Fruit fly (Drosophila melanogaster): ENCODE results near the gene Coq4.

Gene Coq4

DNA sequence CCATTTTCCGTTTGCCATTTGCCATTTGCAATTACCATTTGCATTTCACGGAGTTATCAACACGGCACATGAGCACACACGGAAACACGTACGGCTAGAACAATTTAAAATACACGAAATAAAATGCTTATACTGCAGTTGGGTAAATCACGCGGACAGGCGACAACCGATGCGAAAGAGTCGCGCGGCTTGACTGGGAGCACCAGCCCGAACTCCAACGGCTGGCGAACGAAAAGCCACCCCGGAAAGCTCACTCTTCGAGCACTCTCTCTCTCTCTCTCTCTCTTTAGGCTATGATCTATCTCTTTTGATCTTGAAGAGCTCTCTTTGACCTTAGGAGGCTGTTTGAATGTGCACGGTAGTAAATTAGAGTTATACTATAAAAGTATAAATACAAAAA, 12.1 kb downstream of the Coq4 start, which contains the start of gene blot (continued):
- peak; percentile 52 for TF ChIP-seq nom (GFP tag; optimal IDR thresholded peaks at IDR 0.05)
- TF ChIP-seq br (optimal IDR thresholded peaks at IDR 0.05) = no peak
- TF ChIP-seq CG1233 (GFP tag; optimal IDR thresholded peaks at IDR 0.05) = no peak
- peak; percentile 47 for TF ChIP-seq yki (optimal IDR thresholded peaks at IDR 0.05)
- 0 out of 3 replicates have a peak, but pooled peaks have one; percentile 34 for TF ChIP-seq z (GFP tag; IDR thresholded peaks at IDR 0.05)
- TF ChIP-seq CG12071 (GFP tag; optimal IDR thresholded peaks at IDR 0.05) = peak; percentile 5
- TF ChIP-seq CG11723 (GFP tag; optimal IDR thresholded peaks at IDR 0.05) = no peak
- TF ChIP-seq her (GFP tag; optimal IDR thresholded peaks at IDR 0.05) = no peak
- no peak for TF ChIP-seq mam (GFP tag; optimal IDR thresholded peaks at IDR 0.05)
- no peak for TF ChIP-seq so (GFP tag; IDR thresholded peaks at IDR 0.05)
- no peak for TF ChIP-seq CG13775 (GFP tag; optimal IDR thresholded peaks at IDR 0.05)
- peak; percentile 11 for TF ChIP-seq CG5180 (GFP tag; optimal IDR thresholded peaks at IDR 0.05)
- no peak for TF ChIP-seq abd-A (tag; optimal IDR thresholded peaks at IDR 0.05)
- no peak for TF ChIP-seq CG13894 (tag; optimal IDR thresholded peaks at IDR 0.05)
- TF ChIP-seq unc-4 (GFP tag; IDR thresholded peaks at IDR 0.05; ENCODE audit: partially characterized antibody) = peak; percentile 36; the same call in 1 of the 2 replicates
- TF ChIP-seq wek (GFP tag; optimal IDR thresholded peaks at IDR 0.05) = no peak
- no peak for TF ChIP-seq lola (GFP tag; optimal IDR thresholded peaks at IDR 0.05)
- peak; percentile 11; the same call in 1 of the 2 replicates for TF ChIP-seq seq (GFP tag; IDR thresholded peaks at IDR 0.05)
- TF ChIP-seq HmgZ (tag; optimal IDR thresholded peaks at IDR 0.05) = no peak
- no peak for TF ChIP-seq H2.0 (GFP tag; IDR thresholded peaks at IDR 0.05)
- TF ChIP-seq scrt (GFP tag; optimal IDR thresholded peaks at IDR 0.05) = no peak
- TF ChIP-seq vvl (GFP tag; IDR thresholded peaks at IDR 0.05) = peak; percentile 68
- TF ChIP-seq CG7357 (GFP tag; IDR thresholded peaks at IDR 0.05) = no peak
- TF ChIP-seq CG2202 (tag; optimal IDR thresholded peaks at IDR 0.05) = no peak
- TF ChIP-seq tup (GFP tag; optimal IDR thresholded peaks at IDR 0.05) = no peak
- TF ChIP-seq Drgx (GFP tag; IDR thresholded peaks at IDR 0.05) = peak; percentile 16; the same call in 1 of the 2 replicates
- TF ChIP-seq inv (GFP tag; IDR thresholded peaks at IDR 0.05; ENCODE audit: partially characterized antibody) = no peak
- no peak for TF ChIP-seq CG15696 (tag; optimal IDR thresholded peaks at IDR 0.05)
- TF ChIP-seq Oli (tag; optimal IDR thresholded peaks at IDR 0.05) = no peak
- no peak for TF ChIP-seq CG16863 (GFP tag; optimal IDR thresholded peaks at IDR 0.05)
- TF ChIP-seq row (GFP tag; IDR thresholded peaks at IDR 0.05) = no peak
- TF ChIP-seq CG8924 (tag; optimal IDR thresholded peaks at IDR 0.05) = no peak
- TF ChIP-seq CG7839 (tag; optimal IDR thresholded peaks at IDR 0.05) = peak; percentile 0
- no peak for TF ChIP-seq Camta (GFP tag; optimal IDR thresholded peaks at IDR 0.05)
- TF ChIP-seq CG9876 (GFP tag; optimal IDR thresholded peaks at IDR 0.05) = no peak
- TF ChIP-seq bigmax (GFP tag; optimal IDR thresholded peaks at IDR 0.05) = no peak
- TF ChIP-seq Dip2 (GFP tag; IDR thresholded peaks at IDR 0.05) = no peak
- peak; percentile 58; the same call in 1 of the 3 replicates for TF ChIP-seq ken (GFP tag; IDR thresholded peaks at IDR 0.05)
- TF ChIP-seq CG10565 (GFP tag; optimal IDR thresholded peaks at IDR 0.05) = no peak
- TF ChIP-seq CG12769 (tag; optimal IDR thresholded peaks at IDR 0.05) = peak; percentile 45
- no peak for TF ChIP-seq CG2889 (GFP tag; IDR thresholded peaks at IDR 0.05)
- no peak for TF ChIP-seq dpn (GFP tag; optimal IDR thresholded peaks at IDR 0.05)
- TF ChIP-seq gcm (GFP tag; optimal IDR thresholded peaks at IDR 0.05) = no peak
- no peak for TF ChIP-seq Spps (tag; optimal IDR thresholded peaks at IDR 0.05)
- TF ChIP-seq NFAT (GFP tag; IDR thresholded peaks at IDR 0.05) = 0 out of 2 replicates have a peak, but pooled peaks have one; percentile 28
- no peak for TF ChIP-seq psq (GFP tag; optimal IDR thresholded peaks at IDR 0.05)
- 0 out of 2 replicates have a peak, but pooled peaks have one; percentile 26 for TF ChIP-seq CG4360 (GFP tag; IDR thresholded peaks at IDR 0.05)
- no peak for TF ChIP-seq CG3995 (GFP tag; optimal IDR thresholded peaks at IDR 0.05)
- no peak for TF ChIP-seq da (GFP tag; optimal IDR thresholded peaks at IDR 0.05)
- no peak for TF ChIP-seq Elba2 (GFP tag; optimal IDR thresholded peaks at IDR 0.05)
- TF ChIP-seq CG10979 (tag; optimal IDR thresholded peaks at IDR 0.05) = no peak
- no peak for TF ChIP-seq CG18764 (GFP tag; optimal IDR thresholded peaks at IDR 0.05)
